Fruit fly (Drosophila melanogaster): ENCODE results near the gene Ddx56.

Gene Ddx56

DNA sequence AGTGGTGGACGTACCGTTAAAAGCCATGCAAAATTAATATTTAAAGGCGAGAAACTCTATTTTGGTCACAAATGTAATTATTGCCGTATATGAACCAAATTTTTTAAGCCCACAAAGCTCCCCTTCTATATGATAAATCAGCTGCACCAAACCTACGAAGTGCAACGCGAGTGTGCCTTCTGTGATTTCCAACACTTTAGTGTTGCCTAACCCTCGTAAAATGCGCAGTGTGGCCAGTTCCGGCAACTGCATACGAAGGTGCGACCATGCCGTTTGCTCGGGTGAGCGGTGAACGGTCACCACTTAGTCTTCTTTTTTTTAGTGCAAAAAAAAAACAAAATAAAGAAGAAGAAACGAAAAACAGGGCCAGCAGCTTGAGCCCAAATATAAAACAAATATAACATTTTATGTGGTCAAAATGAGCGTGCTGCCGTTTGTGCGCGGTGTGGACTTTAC, 48.2 kb downstream of the Ddx56 start, which contains the start of the genes tty and fliI (continued):
- TF ChIP-seq vfl (GFP tag; optimal IDR thresholded peaks at IDR 0.05) (peak; percentile 70), ase (GFP tag; IDR thresholded peaks at IDR 0.05) (peak; percentile 90), CG8944 (GFP tag; optimal IDR thresholded peaks at IDR 0.05) (peak; percentile 87), tgo (GFP tag; IDR thresholded peaks at IDR 0.05) (peak; percentile 89), CG7963 (GFP tag; IDR thresholded peaks at IDR 0.05; ENCODE audit: partially characterized antibody) (no peak), CG8089 (GFP tag; optimal IDR thresholded peaks at IDR 0.05) (peak; percentile 68), E2f1 (GFP tag; IDR thresholded peaks at IDR 0.05) (peak; percentile 87), Myb (GFP tag; optimal IDR thresholded peaks at IDR 0.05) (peak; percentile 89), CkIIα-i1 (GFP tag; IDR thresholded peaks at IDR 0.05) (0 out of 2 replicates have a peak, but pooled peaks have one; percentile 25), toy (GFP tag; IDR thresholded peaks at IDR 0.05) (0 out of 2 replicates have a peak, but pooled peaks have one; percentile 53), sob (GFP tag; IDR thresholded peaks at IDR 0.05) (peak; percentile 89), rib (GFP tag; IDR thresholded peaks at IDR 0.05) (peak; percentile 87), CG8388 (GFP tag; optimal IDR thresholded peaks at IDR 0.05) (peak; percentile 69), psq (GFP tag; optimal IDR thresholded peaks at IDR 0.05) (no peak), Deaf1 (tag; optimal IDR thresholded peaks at IDR 0.05) (peak; percentile 54), CG43689 (GFP tag; IDR thresholded peaks at IDR 0.05) (peak; percentile 53), ranshi (GFP tag; IDR thresholded peaks at IDR 0.05) (peak; percentile 91), B-H1 (GFP tag; IDR thresholded peaks at IDR 0.05) (peak; percentile 84), CG1529 (GFP tag; optimal IDR thresholded peaks at IDR 0.05) (peak; percentile 58), sens-2 (GFP tag; IDR thresholded peaks at IDR 0.05) (peak; percentile 72), bsh (GFP tag; optimal IDR thresholded peaks at IDR 0.05) (peak; percentile 75 to 96), bab2 (GFP tag; optimal IDR thresholded peaks at IDR 0.05) (peak; percentile 81), CG10431 (GFP tag; optimal IDR thresholded peaks at IDR 0.05) (no peak), CG12942 (GFP tag; optimal IDR thresholded peaks at IDR 0.05) (peak; percentile 81), Meics (GFP tag; optimal IDR thresholded peaks at IDR 0.05) (peak; percentile 83), CG3995 (GFP tag; optimal IDR thresholded peaks at IDR 0.05) (peak; percentile 93), PHDP (tag; optimal IDR thresholded peaks at IDR 0.05) (peak; percentile 71), CG11695 (GFP tag; IDR thresholded peaks at IDR 0.05) (peak; percentile 88), CG8359 (GFP tag; optimal IDR thresholded peaks at IDR 0.05; ENCODE audit: borderline replicate concordance) (peak; percentile 26), nom (GFP tag; optimal IDR thresholded peaks at IDR 0.05) (peak; percentile 98), CG15011 (GFP tag; optimal IDR thresholded peaks at IDR 0.05) (no peak), Lim3 (GFP tag; IDR thresholded peaks at IDR 0.05) (peak; percentile 46; the same call in 1 of the 2 replicates), kni (GFP tag; optimal IDR thresholded peaks at IDR 0.05) (no peak), Ravus (GFP tag; IDR thresholded peaks at IDR 0.05) (peak; percentile 63), CG13775 (GFP tag; optimal IDR thresholded peaks at IDR 0.05) (peak; percentile 84), Chrac-16 (GFP tag; optimal IDR thresholded peaks at IDR 0.05) (peak; percentile 73), CG7745 (tag; optimal IDR thresholded peaks at IDR 0.05) (no peak), so (GFP tag; IDR thresholded peaks at IDR 0.05) (peak; percentile 74; the same call in 2 of the 3 replicates), CG6683 (GFP tag; optimal IDR thresholded peaks at IDR 0.05) (peak; percentile 30), sc (optimal IDR thresholded peaks at IDR 0.05) (no peak), sc (GFP tag; optimal IDR thresholded peaks at IDR 0.05) (peak; percentile 62), zen2 (GFP tag; IDR thresholded peaks at IDR 0.05; ENCODE audit: partially characterized antibody) (no peak), CG9609 (GFP tag; optimal IDR thresholded peaks at IDR 0.05) (peak; percentile 84), chm (GFP tag; IDR thresholded peaks at IDR 0.05) (peak; percentile 91), al (GFP tag; IDR thresholded peaks at IDR 0.05) (peak; percentile 86), ftz-f1 (GFP tag; optimal IDR thresholded peaks at IDR 0.05) (peak; percentile 68), tll (GFP tag; optimal IDR thresholded peaks at IDR 0.05) (no peak), croc (GFP tag; conservative IDR thresholded peaks at IDR 0.05) (peak; percentile 62), BEAF-32 (GFP tag; optimal IDR thresholded peaks at IDR 0.05) (peak; percentile 52), CG11093 (GFP tag; IDR thresholded peaks at IDR 0.05) (peak; percentile 86; the same call in 2 of the 3 replicates), Oaz (GFP tag; IDR thresholded peaks at IDR 0.05) (peak; percentile 68)
